Worm (Caenorhabditis elegans) whole organism, midembryonic: Measurements from ENCODE around the gene T06C12.14.

Source experiments
- T22C8.4 ChIP-seq: fragments of 200-800 bp; sonication (Bioruptor generic); IDR thresholded peaks from 2 replicates; pipeline ENCODE4 v1.3.6; 2022; ENCODE audit warnings: missing genetic modification characterization, missing compliant biosample characterization
- cog-1 ChIP-seq: sonication (generic microtip); optimal IDR thresholded peaks from 2 replicates; lab custom pipeline; 2016; ENCODE audit warnings: missing genetic modification characterization, missing compliant biosample characterization
- flt-1 ChIP-seq: fragments of 200-800 bp; sonication (Bioruptor generic); IDR thresholded peaks from 2 replicates; pipeline ENCODE4 v1.3.6; 2022; ENCODE audit warnings: missing genetic modification characterization, missing compliant biosample characterization
- klf-2 ChIP-seq: fragments of 200-800 bp; sonication (Bioruptor generic); conservative IDR thresholded peaks from 2 replicates; pipeline ENCODE4 v1.3.6; 2022; ENCODE audit warnings: missing genetic modification reagents, missing genetic modification characterization, missing compliant biosample characterization
- med-1 ChIP-seq: sonication (generic microtip); optimal IDR thresholded peaks from 2 replicates; lab custom pipeline; 2017; ENCODE audit warnings: missing genetic modification characterization, mild to moderate bottlenecking, missing compliant biosample characterization, antibody characterized with exemption, missing genetic modification reagents; ENCODE audit not compliant: insufficient read depth
- ref-1 ChIP-seq: fragments of 200-800 bp; sonication (Bioruptor generic); conservative IDR thresholded peaks from 2 replicates; pipeline ENCODE4 v1.3.6; 2022; ENCODE audit warnings: missing genetic modification reagents, missing genetic modification characterization, missing compliant biosample characterization
- tab-1 ChIP-seq: fragments of 200-800 bp; sonication (Bioruptor generic); IDR thresholded peaks from 2 replicates; pipeline ENCODE4 v1.3.6; 2022; ENCODE audit warnings: missing genetic modification characterization, missing compliant biosample characterization
- ztf-23 ChIP-seq: fragments of 200-800 bp; sonication (Bioruptor generic); IDR thresholded peaks from 2 replicates; pipeline ENCODE4 v1.3.6; 2022; ENCODE audit warnings: missing genetic modification reagents, missing genetic modification characterization, missing compliant biosample characterization
- ztf-29 ChIP-seq: fragments of 200-800 bp; sonication (Bioruptor generic); IDR thresholded peaks from 2 replicates; pipeline ENCODE4 v1.3.6; 2022; ENCODE audit warnings: missing genetic modification reagents, missing genetic modification characterization, missing compliant biosample characterization

T06C12.14 gene

DNA sequence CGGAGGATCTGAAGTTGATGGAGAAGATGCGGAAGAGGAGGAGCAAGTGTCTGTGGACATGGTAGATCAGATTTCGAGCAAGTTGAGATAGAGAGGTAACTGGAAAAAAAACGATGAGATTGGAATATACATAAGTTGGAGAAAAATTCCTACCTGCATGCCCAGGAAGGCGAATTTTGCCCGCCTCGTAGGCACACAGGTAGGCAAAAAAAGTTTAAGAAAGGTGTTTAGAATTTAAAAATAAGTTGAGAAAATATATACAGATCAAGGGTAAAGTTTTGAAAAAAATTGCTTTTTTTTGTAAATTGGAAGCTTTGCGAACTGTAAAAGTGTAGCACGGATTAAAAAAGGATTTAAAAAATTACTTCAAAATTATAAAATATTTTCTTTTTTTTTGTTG, 20.3 kb upstream of the T06C12.14 start, which contains the start of gene nhr-84:
Gene nhr-84 (minus strand): TSS at position 101 of the 400 bp plus-strand sequence.
- TF ChIP-seq ztf-29 (GFP tag; lab: Robert Waterston, UW) (no peak), tab-1 (GFP tag; lab: Robert Waterston, UW) (no peak), ref-1 (GFP tag; lab: Robert Waterston, UW) (no peak)

DNA sequence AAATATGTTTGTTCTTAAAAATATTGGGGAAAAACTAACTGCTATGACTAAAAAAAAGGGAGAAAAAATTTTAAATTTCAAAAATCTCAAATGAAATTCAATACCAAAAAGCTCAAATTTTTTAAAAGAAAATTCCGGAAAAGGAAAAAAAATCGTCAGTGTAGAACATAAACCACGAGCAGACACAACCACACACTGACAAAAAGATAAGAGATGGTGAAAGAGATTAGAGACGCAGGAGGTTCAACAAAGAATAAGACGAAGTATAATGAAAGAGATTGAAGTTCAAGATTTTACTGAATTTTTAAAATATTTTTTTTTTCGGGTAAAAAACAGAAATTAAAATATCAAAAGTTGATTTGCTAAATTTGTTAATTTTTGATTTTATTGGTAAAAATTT, 19.8 kb upstream of the T06C12.14 start:
- TF ChIP-seq flt-1 (GFP tag; lab: Robert Waterston, UW) (no peak), klf-2 (GFP tag; lab: Robert Waterston, UW) (no peak), cog-1 (tag; lab: Kevin White, UChicago) (no peak), ztf-29 (GFP tag; lab: Robert Waterston, UW) (no peak), med-1 (GFP tag; lab: Kevin White, UChicago) (no peak), ref-1 (GFP tag; lab: Robert Waterston, UW) (no peak), tab-1 (GFP tag; lab: Robert Waterston, UW) (no peak), T22C8.4 (GFP tag; lab: Robert Waterston, UW) (no peak), ztf-23 (GFP tag; lab: Robert Waterston, UW) (no peak)

- TF ChIP-seq tab-1 (GFP tag; lab: Robert Waterston, UW): no peak
- no peak for TF ChIP-seq cog-1 (tag; lab: Kevin White, UChicago)
- no peak for TF ChIP-seq T22C8.4 (GFP tag; lab: Robert Waterston, UW)
- TF ChIP-seq med-1 (GFP tag; lab: Kevin White, UChicago): no peak
- no peak for TF ChIP-seq flt-1 (GFP tag; lab: Robert Waterston, UW)
- TF ChIP-seq klf-2 (GFP tag; lab: Robert Waterston, UW): no peak
- TF ChIP-seq ztf-23 (GFP tag; lab: Robert Waterston, UW): no peak
- TF ChIP-seq ref-1 (GFP tag; lab: Robert Waterston, UW): no peak
- no peak for TF ChIP-seq ztf-29 (GFP tag; lab: Robert Waterston, UW)
Measured at ce11 chrV:15880705-15881104, 19.1 kb upstream of the T06C12.14 start.

DNA sequence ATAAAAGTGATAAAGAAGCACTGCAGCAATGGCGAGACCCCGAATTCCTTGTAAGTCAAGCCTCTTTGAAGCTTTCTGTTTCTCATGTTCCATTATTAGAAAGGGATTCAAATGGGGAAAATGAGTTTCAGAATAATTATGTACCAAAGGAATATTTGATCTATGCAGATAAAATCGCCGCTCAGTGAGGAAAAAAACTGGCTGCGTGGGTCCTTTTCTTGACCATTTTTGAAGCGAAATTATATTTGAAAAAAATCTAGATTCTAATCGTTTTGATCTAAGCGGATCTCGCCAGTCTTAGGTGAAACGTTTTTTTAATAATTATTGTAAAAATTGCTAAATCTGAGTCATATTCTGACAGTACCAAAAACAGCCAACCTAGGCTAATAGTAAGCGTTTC, 15.1 kb upstream of the T06C12.14 start, which contains the start of gene oac-42:
Gene oac-42 (minus strand): TSS at position 101 of the 400 bp plus-strand sequence.
- TF ChIP-seq ztf-29 (GFP tag; lab: Robert Waterston, UW) (no peak), flt-1 (GFP tag; lab: Robert Waterston, UW) (no peak), T22C8.4 (GFP tag; lab: Robert Waterston, UW) (no peak), ztf-23 (GFP tag; lab: Robert Waterston, UW) (no peak), tab-1 (GFP tag; lab: Robert Waterston, UW) (no peak), ref-1 (GFP tag; lab: Robert Waterston, UW) (no peak), med-1 (GFP tag; lab: Kevin White, UChicago) (no peak), cog-1 (tag; lab: Kevin White, UChicago) (no peak), klf-2 (GFP tag; lab: Robert Waterston, UW) (no peak)

DNA sequence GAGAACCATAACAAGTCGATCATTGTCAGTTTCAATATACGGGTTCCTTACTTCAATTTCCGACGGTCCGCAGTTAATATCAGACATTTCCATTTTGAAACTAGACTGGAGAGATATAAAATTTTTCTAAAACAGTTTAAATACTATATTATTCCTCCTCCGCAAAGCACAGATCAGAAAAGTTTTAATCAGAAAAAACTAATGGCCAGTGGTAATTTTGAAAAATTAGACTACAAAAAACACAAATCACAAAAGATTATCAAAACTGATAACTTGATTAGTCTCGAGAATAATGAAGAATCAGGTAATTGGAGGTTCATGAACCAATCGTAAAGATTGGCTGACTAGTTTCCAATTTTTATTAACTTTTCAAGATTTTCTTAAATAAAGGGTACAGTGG, 13.8 kb upstream of the T06C12.14 start, which contains the start of gene T06C12.9:
Gene T06C12.9 (minus strand): TSS at position 101 of the 400 bp plus-strand sequence.
- TF ChIP-seq tab-1 (GFP tag; lab: Robert Waterston, UW) (no peak), ref-1 (GFP tag; lab: Robert Waterston, UW) (no peak), klf-2 (GFP tag; lab: Robert Waterston, UW) (no peak), cog-1 (tag; lab: Kevin White, UChicago) (no peak), ztf-29 (GFP tag; lab: Robert Waterston, UW) (no peak), flt-1 (GFP tag; lab: Robert Waterston, UW) (no peak), ztf-23 (GFP tag; lab: Robert Waterston, UW) (no peak), T22C8.4 (GFP tag; lab: Robert Waterston, UW) (no peak), med-1 (GFP tag; lab: Kevin White, UChicago) (no peak)

DNA sequence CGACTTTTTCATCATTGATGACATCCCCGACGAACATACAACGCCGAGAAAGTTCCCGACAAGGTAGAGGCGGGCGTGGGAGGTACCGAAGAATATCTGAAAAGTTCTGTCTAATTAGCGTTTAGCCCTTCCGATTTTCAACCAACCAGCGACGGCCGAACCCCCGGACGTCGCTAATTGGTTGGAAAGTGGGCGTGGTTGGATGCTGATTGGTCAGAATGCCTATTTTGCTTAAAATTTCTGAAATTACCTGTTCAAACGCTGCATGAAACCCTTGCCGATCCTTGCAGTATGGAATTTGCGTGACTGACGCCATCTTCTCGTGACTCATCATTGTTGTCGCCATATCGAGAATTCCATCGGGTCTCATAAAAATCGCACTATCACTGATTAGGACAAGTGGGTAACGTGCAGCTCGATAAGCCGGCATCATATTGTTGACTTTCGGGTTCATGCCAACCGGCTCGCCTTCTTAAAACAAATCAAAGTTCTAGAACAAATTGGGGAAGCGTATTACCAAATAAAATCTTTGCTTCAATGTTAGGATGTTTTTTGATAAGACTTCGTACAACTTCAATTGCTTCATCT, 12.0 kb upstream of the T06C12.14 start:
- TF ChIP-seq med-1 (GFP tag; lab: Kevin White, UChicago): no peak
- no peak for TF ChIP-seq ref-1 (GFP tag; lab: Robert Waterston, UW)
- no peak for TF ChIP-seq tab-1 (GFP tag; lab: Robert Waterston, UW)

DNA sequence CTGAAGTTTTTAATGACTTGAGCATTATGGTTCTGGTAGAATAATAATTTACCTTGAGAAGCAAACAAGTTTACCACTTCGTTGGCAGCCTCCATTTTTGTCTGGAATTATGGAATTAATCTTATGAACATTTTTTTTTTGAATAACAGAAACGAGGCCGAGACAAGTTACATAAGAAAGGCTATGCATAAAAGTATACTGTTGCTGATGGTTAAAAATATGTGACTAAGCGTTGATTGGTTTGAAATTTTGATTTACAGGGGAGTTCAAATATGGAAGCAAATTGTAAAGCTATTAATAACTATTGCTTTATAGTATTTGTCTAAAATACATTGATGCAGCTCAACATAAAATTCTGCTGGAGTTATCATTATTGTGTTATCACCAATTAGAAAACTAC, 11.0 kb upstream of the T06C12.14 start, which contains the start of gene cgt-1:
Gene cgt-1 (minus strand): TSS at position 101 of the 400 bp plus-strand sequence.
- TF ChIP-seq tab-1 (GFP tag; lab: Robert Waterston, UW): no peak
- no peak for TF ChIP-seq klf-2 (GFP tag; lab: Robert Waterston, UW)
- no peak for TF ChIP-seq flt-1 (GFP tag; lab: Robert Waterston, UW)
- no peak for TF ChIP-seq med-1 (GFP tag; lab: Kevin White, UChicago)
- TF ChIP-seq ztf-29 (GFP tag; lab: Robert Waterston, UW): no peak
- TF ChIP-seq cog-1 (tag; lab: Kevin White, UChicago): no peak
- TF ChIP-seq ref-1 (GFP tag; lab: Robert Waterston, UW): no peak
- no peak for TF ChIP-seq T22C8.4 (GFP tag; lab: Robert Waterston, UW)
- TF ChIP-seq ztf-23 (GFP tag; lab: Robert Waterston, UW): no peak

ce11 chrV:15890115-15890514, 9.7 kb upstream of the T06C12.14 start:
- TF ChIP-seq T22C8.4 (GFP tag; lab: Robert Waterston, UW): no peak
- no peak for TF ChIP-seq cog-1 (tag; lab: Kevin White, UChicago)
- no peak for TF ChIP-seq ztf-29 (GFP tag; lab: Robert Waterston, UW)
- no peak for TF ChIP-seq tab-1 (GFP tag; lab: Robert Waterston, UW)
- TF ChIP-seq klf-2 (GFP tag; lab: Robert Waterston, UW): no peak
- no peak for TF ChIP-seq ztf-23 (GFP tag; lab: Robert Waterston, UW)
- no peak for TF ChIP-seq med-1 (GFP tag; lab: Kevin White, UChicago)
- no peak for TF ChIP-seq ref-1 (GFP tag; lab: Robert Waterston, UW)
- no peak for TF ChIP-seq flt-1 (GFP tag; lab: Robert Waterston, UW)

ce11 chrV:15891279-15891678, 8.5 kb upstream of the T06C12.14 start:
- no peak for TF ChIP-seq T22C8.4 (GFP tag; lab: Robert Waterston, UW)
- TF ChIP-seq ref-1 (GFP tag; lab: Robert Waterston, UW): no peak
- TF ChIP-seq flt-1 (GFP tag; lab: Robert Waterston, UW): no peak
- no peak for TF ChIP-seq ztf-23 (GFP tag; lab: Robert Waterston, UW)
- TF ChIP-seq tab-1 (GFP tag; lab: Robert Waterston, UW): no peak
- no peak for TF ChIP-seq ztf-29 (GFP tag; lab: Robert Waterston, UW)
- no peak for TF ChIP-seq cog-1 (tag; lab: Kevin White, UChicago)
- no peak for TF ChIP-seq klf-2 (GFP tag; lab: Robert Waterston, UW)
- TF ChIP-seq med-1 (GFP tag; lab: Kevin White, UChicago): no peak
